Fruit fly (Drosophila melanogaster) whole organism, embryonic: Measurements from ENCODE around the gene mal.

Experiments
- Abd-B ChIP-seq: fragments of 200-800 bp; sonication (Bioruptor generic); optimal IDR thresholded peaks from 2 replicates; lab custom pipeline; 2018; ENCODE audit warnings: missing biosample characterization, mild to moderate bottlenecking, missing genetic modification characterization, moderate library complexity
- CG10267 ChIP-seq: fragments of 200-800 bp; sonication (Bioruptor generic); optimal IDR thresholded peaks from 2 replicates; lab custom pipeline; 2018; ENCODE audit warnings: missing biosample characterization, mild to moderate bottlenecking, missing genetic modification characterization, moderate library complexity
- CG11695 ChIP-seq: fragments of 200-800 bp; sonication (Bioruptor generic); IDR thresholded peaks from 3 replicates; pipeline ENCODE4 v1.3.6; 2022; ENCODE audit warnings: missing biosample characterization, missing genetic modification characterization
- CG12155 ChIP-seq: fragments of 200-800 bp; sonication (Bioruptor generic); optimal IDR thresholded peaks from 3 replicates; lab custom pipeline; 2016; ENCODE audit warnings: missing biosample characterization, missing genetic modification characterization
- CG13424 ChIP-seq: fragments of 200-800 bp; sonication (Bioruptor generic); optimal IDR thresholded peaks from 2 replicates; lab custom pipeline; 2019; ENCODE audit warnings: missing biosample characterization, mild to moderate bottlenecking, missing genetic modification characterization, moderate library complexity
- CG15073 ChIP-seq: fragments of 200-800 bp; sonication (Bioruptor generic); optimal IDR thresholded peaks from 2 replicates; lab custom pipeline; 2016; ENCODE audit warnings: missing biosample characterization, missing genetic modification characterization
- CG15514 ChIP-seq: fragments of 200-800 bp; sonication (Bioruptor generic); optimal IDR thresholded peaks from 3 replicates; lab custom pipeline; 2017; ENCODE audit warnings: missing biosample characterization, missing genetic modification characterization, mild to moderate bottlenecking, moderate library complexity, missing genetic modification reagents
- CG17328 ChIP-seq: fragments of 200-800 bp; sonication (Bioruptor generic); IDR thresholded peaks from 2 replicates; pipeline ENCODE4 v1.3.6; 2022; ENCODE audit warnings: missing biosample characterization, missing genetic modification characterization
- CG17361 ChIP-seq: fragments of 200-800 bp; sonication (Bioruptor generic); IDR thresholded peaks from 3 replicates; pipeline ENCODE4 v1.3.6; 2022; ENCODE audit warnings: missing biosample characterization, missing genetic modification characterization
- CG17829 ChIP-seq: fragments of 200-800 bp; optimal IDR thresholded peaks from 2 replicates; lab custom pipeline; 2019; ENCODE audit warnings: missing biosample characterization, mild to moderate bottlenecking, missing genetic modification characterization, moderate library complexity
- CG18262 ChIP-seq: fragments of 200-800 bp; optimal IDR thresholded peaks from 3 replicates; lab custom pipeline; 2019; ENCODE audit warnings: missing biosample characterization, mild to moderate bottlenecking, missing genetic modification characterization, moderate library complexity
- CG2120 ChIP-seq: fragments of 200-800 bp; sonication (Bioruptor generic); optimal IDR thresholded peaks from 3 replicates; lab custom pipeline; 2016; ENCODE audit warnings: missing biosample characterization, missing genetic modification characterization
- CG2202 ChIP-seq: fragments of 200-800 bp; sonication (Bioruptor generic); optimal IDR thresholded peaks from 2 replicates; lab custom pipeline; 2018; ENCODE audit warnings: missing biosample characterization, mild to moderate bottlenecking, missing genetic modification characterization
- CG3847 ChIP-seq: fragments of 200-800 bp; sonication (Bioruptor generic); IDR thresholded peaks from 2 replicates; pipeline ENCODE4 v1.3.6; 2022; ENCODE audit warnings: missing biosample characterization, missing genetic modification characterization
- CG3995 ChIP-seq: fragments of 200-800 bp; sonication (Bioruptor generic); optimal IDR thresholded peaks from 3 replicates; lab custom pipeline; 2016; ENCODE audit warnings: missing biosample characterization, missing genetic modification characterization
- CG4282 ChIP-seq: fragments of 200-800 bp; sonication (Bioruptor generic); optimal IDR thresholded peaks from 2 replicates; lab custom pipeline; 2016; ENCODE audit warnings: missing biosample characterization, missing genetic modification characterization
- CG4424 ChIP-seq: fragments of 200-800 bp; sonication (Bioruptor generic); optimal IDR thresholded peaks from 3 replicates; lab custom pipeline; 2016; ENCODE audit warnings: missing biosample characterization, missing genetic modification characterization
- CG7786 ChIP-seq: fragments of 200-800 bp; sonication (Bioruptor generic); optimal IDR thresholded peaks from 2 replicates; lab custom pipeline; 2016; ENCODE audit warnings: missing biosample characterization, missing genetic modification characterization
- CG7963 ChIP-seq: fragments of 200-800 bp; sonication (Bioruptor generic); IDR thresholded peaks from 3 replicates; pipeline ENCODE4 v1.3.6; 2022; ENCODE audit warnings: missing biosample characterization, missing genetic modification characterization; ENCODE audit not compliant: partially characterized antibody
- CG8478 ChIP-seq: fragments of >200 bp; optimal IDR thresholded peaks from 2 replicates; lab custom pipeline; 2018
- CG9932 ChIP-seq: fragments of 200-800 bp; sonication (Bioruptor generic); IDR thresholded peaks from 2 replicates; pipeline ENCODE4 v1.3.6; 2022; ENCODE audit warnings: missing biosample characterization, missing genetic modification characterization
- Chrac-16 ChIP-seq: fragments of 200-800 bp; sonication (Bioruptor generic); optimal IDR thresholded peaks from 3 replicates; lab custom pipeline; 2016; ENCODE audit warnings: missing biosample characterization, missing genetic modification characterization
- D19A ChIP-seq: fragments of 200-800 bp; optimal IDR thresholded peaks from 3 replicates; lab custom pipeline; 2019; ENCODE audit warnings: missing biosample characterization, mild to moderate bottlenecking, missing genetic modification characterization, moderate library complexity
- Deaf1 ChIP-seq: fragments of 200-800 bp; optimal IDR thresholded peaks from 3 replicates; lab custom pipeline; 2019; ENCODE audit warnings: missing biosample characterization, mild to moderate bottlenecking, missing genetic modification characterization, moderate library complexity
- E2f2 ChIP-seq: fragments of 200-800 bp; sonication (Bioruptor generic); IDR thresholded peaks from 2 replicates; pipeline ENCODE4 v1.3.6; 2022; ENCODE audit warnings: missing biosample characterization, missing genetic modification characterization
- Fer1 ChIP-seq: fragments of 200-800 bp; sonication (Bioruptor generic); optimal IDR thresholded peaks from 2 replicates; lab custom pipeline; 2017; ENCODE audit warnings: missing biosample characterization, mild to moderate bottlenecking, missing genetic modification characterization
- Mad ChIP-seq: fragments of 200-800 bp; sonication (Bioruptor generic); optimal IDR thresholded peaks from 2 replicates; lab custom pipeline; 2016; ENCODE audit warnings: missing biosample characterization, missing genetic modification characterization
- Mrtf ChIP-seq: fragments of 200-800 bp; sonication (Bioruptor generic); IDR thresholded peaks from 3 replicates; pipeline ENCODE4 v1.3.6; 2022; ENCODE audit warnings: missing biosample characterization, missing genetic modification characterization
- Nf-YB ChIP-seq: fragments of 200-800 bp; sonication (Bioruptor generic); optimal IDR thresholded peaks from 3 replicates; lab custom pipeline; 2019; ENCODE audit warnings: missing biosample characterization, mild to moderate bottlenecking, missing genetic modification characterization, moderate library complexity
- Vsx1 ChIP-seq: fragments of 200-800 bp; sonication (Bioruptor generic); optimal IDR thresholded peaks from 2 replicates; lab custom pipeline; 2017; ENCODE audit warnings: missing biosample characterization, mild to moderate bottlenecking, missing genetic modification characterization, missing genetic modification reagents
- chif ChIP-seq, 2 experiments: fragments of 200-800 bp; sonication (Bioruptor generic); optimal IDR thresholded peaks; 3 replicates each; lab custom pipeline; 2016; ENCODE audit warnings: missing biosample characterization in 2 of 2, missing genetic modification characterization in 2 of 2
- exex ChIP-seq: fragments of 200-800 bp; sonication (Bioruptor generic); optimal IDR thresholded peaks from 4 replicates; lab custom pipeline; 2018; ENCODE audit warnings: missing biosample characterization, mild to moderate bottlenecking, missing genetic modification characterization, moderate library complexity
- grau ChIP-seq: fragments of 200-800 bp; optimal IDR thresholded peaks from 3 replicates; lab custom pipeline; 2019; ENCODE audit warnings: missing biosample characterization, mild to moderate bottlenecking, missing genetic modification characterization, moderate library complexity
- hb ChIP-seq: fragments of 200-800 bp; sonication (Bioruptor generic); IDR thresholded peaks from 3 replicates; pipeline ENCODE4 v1.3.6; 2022; ENCODE audit warnings: missing biosample characterization, missing genetic modification characterization; ENCODE audit not compliant: partially characterized antibody
- jigr1 ChIP-seq: fragments of 200-800 bp; sonication (Bioruptor generic); IDR thresholded peaks from 3 replicates; pipeline ENCODE4 v1.3.6; 2022; ENCODE audit warnings: missing biosample characterization, missing genetic modification characterization
- jumu ChIP-seq: fragments of 200-800 bp; sonication (Bioruptor generic); optimal IDR thresholded peaks from 3 replicates; lab custom pipeline; 2016; ENCODE audit warnings: missing biosample characterization, missing genetic modification characterization
- kay ChIP-seq: fragments of 200-800 bp; sonication (Bioruptor generic); optimal IDR thresholded peaks from 2 replicates; lab custom pipeline; 2016; ENCODE audit warnings: missing biosample characterization, missing genetic modification characterization
- lbe ChIP-seq: fragments of 200-800 bp; sonication (Bioruptor generic); optimal IDR thresholded peaks from 2 replicates; lab custom pipeline; 2016; ENCODE audit warnings: missing biosample characterization, mild to moderate bottlenecking, missing genetic modification characterization
- lola ChIP-seq, 3 experiments: fragments of >200 bp in 2 of 3; fragments of 200-800 bp in 1 of 3; sonication (Bioruptor generic) in 1 of 3; optimal IDR thresholded peaks; 2 replicates each; lab custom pipeline; 2017 to 2019; ENCODE audit warnings: missing biosample characterization in 3 of 3, missing genetic modification characterization in 3 of 3, mild to moderate bottlenecking in 1 of 3, moderate library complexity in 1 of 3
- mam ChIP-seq: fragments of 200-800 bp; sonication (Bioruptor generic); optimal IDR thresholded peaks from 3 replicates; lab custom pipeline; 2016; ENCODE audit warnings: missing biosample characterization, missing genetic modification characterization
- nerfin-2 ChIP-seq: fragments of 200-800 bp; sonication (Bioruptor generic); IDR thresholded peaks from 2 replicates; pipeline ENCODE4 v1.3.6; 2022; ENCODE audit warnings: missing biosample characterization, missing genetic modification characterization; ENCODE audit not compliant: partially characterized antibody
- pho ChIP-seq: fragments of 200-800 bp; sonication (Bioruptor generic); optimal IDR thresholded peaks from 2 replicates; lab custom pipeline; 2016; ENCODE audit warnings: missing biosample characterization, missing genetic modification characterization
- pzg ChIP-seq: fragments of 200-800 bp; sonication (Bioruptor generic); optimal IDR thresholded peaks from 3 replicates; lab custom pipeline; 2018; ENCODE audit warnings: missing biosample characterization, mild to moderate bottlenecking, missing genetic modification characterization, moderate library complexity
- sima ChIP-seq: fragments of 200-800 bp; sonication (Bioruptor generic); optimal IDR thresholded peaks from 2 replicates; lab custom pipeline; 2016; ENCODE audit warnings: missing biosample characterization, missing genetic modification characterization
- sisA ChIP-seq: fragments of 200-800 bp; sonication (Bioruptor generic); IDR thresholded peaks from 2 replicates; pipeline ENCODE4 v1.3.6; 2022; ENCODE audit warnings: missing biosample characterization, missing genetic modification characterization
- slbo ChIP-seq: fragments of 200-800 bp; sonication (Bioruptor generic); IDR thresholded peaks from 2 replicates; pipeline ENCODE4 v1.3.6; 2022; ENCODE audit warnings: missing biosample characterization, missing genetic modification characterization
- ssp ChIP-seq: fragments of 200-800 bp; sonication (Bioruptor generic); IDR thresholded peaks from 2 replicates; pipeline ENCODE4 v1.3.6; 2022; ENCODE audit warnings: missing biosample characterization, missing genetic modification characterization
- stwl ChIP-seq: fragments of 200-800 bp; sonication (Bioruptor generic); optimal IDR thresholded peaks from 3 replicates; lab custom pipeline; 2018; ENCODE audit warnings: missing biosample characterization, mild to moderate bottlenecking, missing genetic modification characterization, moderate library complexity
- tna ChIP-seq: fragments of 200-800 bp; sonication (Bioruptor generic); IDR thresholded peaks from 2 replicates; pipeline ENCODE4 v1.3.6; 2022; ENCODE audit warnings: missing biosample characterization, missing genetic modification characterization; ENCODE audit not compliant: partially characterized antibody
- vvl ChIP-seq: fragments of 200-800 bp; sonication (Bioruptor generic); IDR thresholded peaks from 2 replicates; pipeline ENCODE4 v1.3.6; 2022; ENCODE audit warnings: missing biosample characterization, missing genetic modification characterization

mal gene

DNA sequence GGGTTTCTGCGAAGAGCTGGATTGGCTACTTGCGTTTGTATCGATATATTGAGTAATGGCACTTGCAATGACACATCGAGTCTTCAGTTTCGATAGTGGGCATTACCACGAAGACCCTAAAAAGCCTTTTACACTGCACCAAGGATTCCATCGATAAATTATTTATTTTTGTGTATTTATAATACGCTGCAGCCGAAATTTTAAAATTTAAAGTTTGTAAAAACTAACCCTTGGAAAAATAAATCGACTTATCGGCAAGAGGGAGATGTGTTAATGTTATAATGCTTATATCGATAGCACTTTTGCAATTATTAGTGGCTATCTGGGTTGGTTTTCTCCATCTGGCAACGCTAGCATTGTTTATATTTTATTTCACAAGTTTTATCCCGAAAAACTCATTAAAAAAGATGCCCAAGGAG lies 5.7 kb upstream of the mal start, which contains the start of the genes Pp4-19C and cactin (continued):
- TF ChIP-seq Mad (GFP tag; lab: Kevin White, UChicago) = peak; percentile 44
- TF ChIP-seq Deaf1 (tag; lab: Kevin White, UChicago) = no peak
- TF ChIP-seq CG4424 (GFP tag; lab: Kevin White, UChicago) = peak; percentile 14
- no peak for TF ChIP-seq Fer1 (GFP tag; lab: Kevin White, UChicago)
- TF ChIP-seq mam (GFP tag; lab: Kevin White, UChicago) = peak; percentile 62
- TF ChIP-seq exex (tag; lab: Kevin White, UChicago) = no peak
- no peak for TF ChIP-seq CG18262 (tag; lab: Kevin White, UChicago)
- TF ChIP-seq kay (GFP tag; lab: Kevin White, UChicago) = peak; percentile 71
- peak; percentile 7 for TF ChIP-seq CG13424 (tag; lab: Kevin White, UChicago)
- TF ChIP-seq D19A (tag; lab: Kevin White, UChicago) = no peak
- peak; percentile 56; the same call in 1 of the 2 replicates for TF ChIP-seq CG9932
- TF ChIP-seq pho (GFP tag; lab: Kevin White, UChicago) = peak; percentile 19
- peak; percentile 15 for TF ChIP-seq CG12155 (GFP tag; lab: Kevin White, UChicago)
- peak; percentile 15; the same call in 1 of the 2 replicates for TF ChIP-seq CG3847 (GFP tag; lab: Robert Waterston, UW)
- peak; percentile 15; the same call in 1 of the 2 replicates for TF ChIP-seq E2f2 (GFP tag; lab: Robert Waterston, UW)
- TF ChIP-seq CG17361 (GFP tag; lab: Robert Waterston, UW) = 0 out of 3 replicates have a peak, but pooled peaks have one; percentile 30
- TF ChIP-seq Mrtf (GFP tag; lab: Robert Waterston, UW) = no peak
- TF ChIP-seq slbo = peak; percentile 55
- TF ChIP-seq jigr1 = no peak
- peak; percentile 48 for TF ChIP-seq CG2120
- no peak for TF ChIP-seq CG17328 (GFP tag; lab: Robert Waterston, UW)
- no peak for TF ChIP-seq Vsx1 (GFP tag; lab: Kevin White, UChicago)
- peak in 1 of 2 experiments; percentile 21 for TF ChIP-seq chif (GFP tag; optimal IDR thresholded peaks at IDR 0.05; lab: Kevin White, UChicago)
- TF ChIP-seq CG4282 (GFP tag; lab: Kevin White, UChicago) = no peak
- 0 out of 2 replicates have a peak, but pooled peaks have one; percentile 25 for TF ChIP-seq sisA (GFP tag; lab: Robert Waterston, UW)
- peak; percentile 24 for TF ChIP-seq CG10267
- peak; percentile 7 for TF ChIP-seq jumu (GFP tag; lab: Kevin White, UChicago)
- no peak for TF ChIP-seq sima (GFP tag; lab: Kevin White, UChicago)
- TF ChIP-seq CG11695 (GFP tag; lab: Robert Waterston, UW) = no peak
- peak; percentile 60 for TF ChIP-seq CG3995 (GFP tag; lab: Kevin White, UChicago)
- no peak for TF ChIP-seq Chrac-16 (GFP tag; lab: Kevin White, UChicago)
- TF ChIP-seq nerfin-2 = peak; percentile 86
- peak; percentile 81 for TF ChIP-seq CG7963 (GFP tag; lab: Robert Waterston, UW)
- peak; percentile 54 for TF ChIP-seq pzg
- TF ChIP-seq Nf-YB (GFP tag; lab: Kevin White, UChicago) = peak; percentile 48
- TF ChIP-seq ssp (GFP tag; lab: Robert Waterston, UW) = peak; percentile 88
- TF ChIP-seq hb = peak; percentile 89
- TF ChIP-seq lbe (GFP tag; lab: Kevin White, UChicago) = peak; percentile 6
- TF ChIP-seq CG2202 (tag; lab: Kevin White, UChicago) = no peak
- TF ChIP-seq CG15514 (GFP tag; lab: Kevin White, UChicago) = peak; percentile 4
- TF ChIP-seq tna = peak; percentile 61; the same call in 1 of the 2 replicates
- TF ChIP-seq CG17829 (tag; lab: Kevin White, UChicago) = peak; percentile 44
- 0 out of 2 replicates have a peak, but pooled peaks have one; percentile 23 for TF ChIP-seq vvl
- peak in 1 of 3 experiments; percentile 29 for TF ChIP-seq lola (GFP tag; optimal IDR thresholded peaks at IDR 0.05; lab: Kevin White, UChicago)
- TF ChIP-seq Abd-B = peak; percentile 48
- TF ChIP-seq CG8478 = no peak
- TF ChIP-seq stwl = peak; percentile 59
- peak; percentile 29 for TF ChIP-seq CG7786
- TF ChIP-seq grau (tag; lab: Kevin White, UChicago) = peak; percentile 36
- TF ChIP-seq CG15073 (GFP tag; lab: Kevin White, UChicago) = no peak
